Worm (Caenorhabditis elegans) whole organism, L4 larva: ENCODE data around the gene Y57G11C.1147.

Experiments
- D1046.2 ChIP-seq: fragments of 200-800 bp; sonication (Bioruptor generic); IDR thresholded peaks from 2 replicates; pipeline ENCODE4 v1.3.6; 2022; ENCODE audit warnings: missing genetic modification characterization, missing compliant biosample characterization
- T26A8.4 ChIP-seq: fragments of 200-800 bp; sonication (Bioruptor generic); IDR thresholded peaks from 2 replicates; pipeline ENCODE4 v1.3.6; 2022; ENCODE audit warnings: missing genetic modification characterization, missing compliant biosample characterization
- ZK337.2 ChIP-seq: fragments of 200-800 bp; sonication (Bioruptor generic); IDR thresholded peaks from 2 replicates; pipeline ENCODE4 v1.3.6; 2022; ENCODE audit warnings: missing genetic modification reagents, missing genetic modification characterization, missing compliant biosample characterization
- aha-1 ChIP-seq: fragments of 150-350 bp; peaks from one replicate; lab custom pipeline; 2014; ENCODE audit warnings: missing biosample characterization, missing genetic modification characterization
- ama-1 ChIP-seq: fragments of 150-350 bp; optimal IDR thresholded peaks from 2 replicates; lab custom pipeline; 2014; ENCODE audit warnings: inconsistent platforms, mixed read lengths
- ceh-44 ChIP-seq: fragments of 200-800 bp; sonication (Bioruptor generic); IDR thresholded peaks from 2 replicates; pipeline ENCODE4 v1.3.6; 2022; ENCODE audit warnings: missing genetic modification reagents, missing genetic modification characterization, missing compliant biosample characterization
- daf-12 ChIP-seq: fragments of 150-350 bp; optimal IDR thresholded peaks from 2 replicates; lab custom pipeline; 2014; ENCODE audit warnings: missing biosample characterization, missing genetic modification reagents, missing genetic modification characterization
- daf-16 ChIP-seq, 3 experiments: sonication (generic microtip); optimal IDR thresholded peaks; 2 replicates each; lab custom pipeline; 2016 to 2017; ENCODE audit warnings: missing genetic modification characterization in 3 of 3, missing genetic modification reagents in 3 of 3, mild to moderate bottlenecking in 2 of 3, missing compliant biosample characterization in 2 of 3, missing biosample characterization in 1 of 3, moderate library complexity in 1 of 3
- daf-8 ChIP-seq: fragments of 200-800 bp; sonication (Bioruptor generic); IDR thresholded peaks from 2 replicates; pipeline ENCODE4 v1.3.6; 2022; ENCODE audit warnings: missing genetic modification characterization, missing compliant biosample characterization
- dpl-1 ChIP-seq: fragments of 150-350 bp; optimal IDR thresholded peaks from 2 replicates; lab custom pipeline; 2014; ENCODE audit warnings: missing biosample characterization, missing genetic modification reagents, missing genetic modification characterization
- dve-1 ChIP-seq: sonication (generic microtip); optimal IDR thresholded peaks from 2 replicates; lab custom pipeline; 2017; ENCODE audit warnings: antibody characterized with exemption, mild to moderate bottlenecking, missing genetic modification characterization, missing compliant biosample characterization; ENCODE audit not compliant: insufficient read depth
- gei-8 ChIP-seq: fragments of 200-800 bp; sonication (Bioruptor generic); optimal IDR thresholded peaks from 2 replicates; lab custom pipeline; 2018; ENCODE audit warnings: mild to moderate bottlenecking, missing genetic modification characterization, missing compliant biosample characterization
- hif-1 ChIP-seq, 2 experiments: sonication (generic microtip); optimal IDR thresholded peaks; 2 replicates each; lab custom pipeline; 2016 to 2017; ENCODE audit warnings: missing compliant biosample characterization in 2 of 2, missing genetic modification characterization in 2 of 2, missing genetic modification reagents in 2 of 2, missing genotype in 2 of 2, mild to moderate bottlenecking in 1 of 2
- hlh-30 ChIP-seq: sonication (generic microtip); optimal IDR thresholded peaks from 2 replicates; lab custom pipeline; 2017; ENCODE audit warnings: antibody characterized with exemption, mild to moderate bottlenecking, missing genetic modification characterization, missing compliant biosample characterization; ENCODE audit not compliant: insufficient read depth
- hmg-1.1 ChIP-seq: fragments of 200-800 bp; sonication (Bioruptor generic); IDR thresholded peaks from 2 replicates; pipeline ENCODE4 v1.3.6; 2022; ENCODE audit warnings: missing genetic modification reagents, missing genetic modification characterization, missing compliant biosample characterization
- lim-7 ChIP-seq: fragments of 200-800 bp; sonication (Bioruptor generic); IDR thresholded peaks from 2 replicates; pipeline ENCODE4 v1.3.6; 2022; ENCODE audit warnings: missing genetic modification characterization, missing compliant biosample characterization
- lin-29 ChIP-seq: fragments of 200-800 bp; sonication (Bioruptor generic); IDR thresholded peaks from 2 replicates; pipeline ENCODE4 v1.3.6; 2022; ENCODE audit warnings: missing genetic modification reagents, missing genetic modification characterization, missing compliant biosample characterization
- lin-38 ChIP-seq: fragments of 200-800 bp; sonication (Bioruptor generic); IDR thresholded peaks from 2 replicates; pipeline ENCODE4 v1.3.6; 2022; ENCODE audit warnings: missing genetic modification reagents, missing genetic modification characterization, missing compliant biosample characterization
- lir-3 ChIP-seq: sonication (generic microtip); optimal IDR thresholded peaks from 2 replicates; lab custom pipeline; 2016; ENCODE audit warnings: mild to moderate bottlenecking, missing genetic modification characterization, missing compliant biosample characterization
- lsy-2 ChIP-seq, 2 experiments: fragments of 150-350 bp in 1 of 2; sonication (generic microtip) in 1 of 2; optimal IDR thresholded peaks; 2 replicates each; lab custom pipeline; 2014 to 2017; ENCODE audit warnings: missing biosample characterization in 2 of 2, missing genetic modification characterization in 2 of 2
- mdt-29 ChIP-seq: fragments of 200-800 bp; sonication (Bioruptor generic); IDR thresholded peaks from 2 replicates; pipeline ENCODE4 v1.3.6; 2022; ENCODE audit warnings: missing genetic modification reagents, missing genetic modification characterization, missing compliant biosample characterization
- mes-2 ChIP-seq: sonication (generic microtip); optimal IDR thresholded peaks from 2 replicates; lab custom pipeline; 2016; ENCODE audit warnings: missing genotype, mild to moderate bottlenecking, missing genetic modification characterization, missing compliant biosample characterization; ENCODE audit not compliant: poor library complexity, severe bottlenecking
- mxl-2 ChIP-seq: fragments of 200-800 bp; sonication (Bioruptor generic); conservative IDR thresholded peaks from 2 replicates; pipeline ENCODE4 v1.3.6; 2022; ENCODE audit warnings: missing genetic modification reagents, missing genetic modification characterization, missing compliant biosample characterization
- nhr-10 ChIP-seq: fragments of 150-350 bp; optimal IDR thresholded peaks from 2 replicates; lab custom pipeline; 2014; ENCODE audit warnings: missing biosample characterization, missing genetic modification characterization
- nhr-11 ChIP-seq: fragments of 150-350 bp; optimal IDR thresholded peaks from 2 replicates; lab custom pipeline; 2014; ENCODE audit warnings: missing biosample characterization, missing genetic modification characterization
- nhr-42 ChIP-seq: fragments of 200-800 bp; sonication (Bioruptor generic); IDR thresholded peaks from 2 replicates; pipeline ENCODE4 v1.3.6; 2022; ENCODE audit warnings: missing genetic modification characterization, missing compliant biosample characterization
- nhr-48 ChIP-seq: sonication (generic microtip); optimal IDR thresholded peaks from 2 replicates; lab custom pipeline; 2016; ENCODE audit warnings: mild to moderate bottlenecking, missing genetic modification characterization, missing compliant biosample characterization
- nhr-6 ChIP-seq: fragments of 150-350 bp; optimal IDR thresholded peaks from 2 replicates; lab custom pipeline; 2014; ENCODE audit warnings: missing biosample characterization, missing genetic modification characterization
- snpc-1.2 ChIP-seq: fragments of 200-800 bp; sonication (Bioruptor generic); IDR thresholded peaks from 2 replicates; pipeline ENCODE4 v1.3.6; 2022; ENCODE audit warnings: missing genetic modification reagents, missing genetic modification characterization, missing compliant biosample characterization
- unc-130 ChIP-seq: sonication (generic microtip); optimal IDR thresholded peaks from 2 replicates; lab custom pipeline; 2016; ENCODE audit warnings: missing genetic modification reagents, missing genetic modification characterization, missing compliant biosample characterization
- zfp-3 ChIP-seq: fragments of 200-800 bp; sonication (Bioruptor generic); conservative IDR thresholded peaks from 2 replicates; pipeline ENCODE4 v1.3.6; 2022; ENCODE audit warnings: missing genetic modification reagents, missing genetic modification characterization, missing compliant biosample characterization
- zip-11 ChIP-seq: fragments of 200-800 bp; sonication (Bioruptor generic); IDR thresholded peaks from 2 replicates; pipeline ENCODE4 v1.3.6; 2022; ENCODE audit warnings: missing genetic modification characterization, missing compliant biosample characterization
- ztf-7 ChIP-seq: fragments of 150-350 bp; optimal IDR thresholded peaks from 2 replicates; lab custom pipeline; 2014; ENCODE audit warnings: missing biosample characterization, missing genetic modification characterization

Gene Y57G11C.1147

ce11 chrIV:14800931-14801330, 3.6 kb upstream of the Y57G11C.1147 start (continued):
- TF ChIP-seq lir-3 (tag; lab: Kevin White, UChicago) (no peak), hif-1 (tag; optimal IDR thresholded peaks at IDR 0.05; lab: Kevin White, UChicago) (no peak), mdt-29 (GFP tag; lab: Robert Waterston, UW) (no peak)

ce11 chrIV:14799186-14799585, 1.9 kb upstream of the Y57G11C.1147 start, which contains the start of gene Y57G11C.14:
Y57G11C.14 (plus strand) TSS chrIV:14799311.
- TF ChIP-seq T26A8.4 (GFP tag; lab: Robert Waterston, UW), result 0 out of 2 replicates have a peak, but pooled peaks have one; percentile 27
- no peak for TF ChIP-seq nhr-48 (tag; lab: Kevin White, UChicago)
- 0 out of 2 replicates have a peak, but pooled peaks have one; percentile 11 for TF ChIP-seq nhr-42 (GFP tag; lab: Robert Waterston, UW)
- TF ChIP-seq lin-29 (GFP tag; lab: Robert Waterston, UW), result no peak
- no peak for TF ChIP-seq zfp-3 (GFP tag; lab: Robert Waterston, UW)
- no peak for TF ChIP-seq gei-8 (GFP tag; lab: Kevin White, UChicago)
- no peak for TF ChIP-seq nhr-10 (tag; lab: Kevin White, UChicago)
- no peak for TF ChIP-seq daf-8 (GFP tag; lab: Robert Waterston, UW)
- TF ChIP-seq snpc-1.2 (GFP tag; lab: Robert Waterston, UW), result peak; percentile 60; the same call in 1 of the 2 replicates
- TF ChIP-seq hif-1 (tag; optimal IDR thresholded peaks at IDR 0.05; lab: Kevin White, UChicago), result no peak
- TF ChIP-seq nhr-11, result no peak
- no peak for TF ChIP-seq unc-130 (GFP tag; lab: Kevin White, UChicago)
- TF ChIP-seq mes-2 (tag; lab: Kevin White, UChicago), result no peak
- peak; percentile 41 for TF ChIP-seq lin-38 (GFP tag; lab: Robert Waterston, UW)
- TF ChIP-seq D1046.2 (GFP tag; lab: Robert Waterston, UW), result 0 out of 2 replicates have a peak, but pooled peaks have one; percentile 47
- TF ChIP-seq daf-12 (tag; lab: Kevin White, UChicago), result no peak

ce11 chrIV:14797849-14798248, 535 bp upstream of the Y57G11C.1147 start, which contains the start of gene arl-8:
arl-8 (plus strand) TSS chrIV:14798149.
- 0 out of 2 replicates have a peak, but pooled peaks have one; percentile 0 for TF ChIP-seq hmg-1.1 (GFP tag; lab: Robert Waterston, UW)
- no peak for TF ChIP-seq lim-7 (GFP tag; lab: Robert Waterston, UW)
- TF ChIP-seq, all 104 proteins: peak for 1

ce11 chrIV:14795918-14796488, 1.3 kb downstream of the Y57G11C.1147 start, which contains the start of gene coq-3:
coq-3 (minus strand) TSS chrIV:14796324.
- TF ChIP-seq zip-11 (GFP tag; lab: Robert Waterston, UW) (no peak), aha-1 (tag; lab: Kevin White, UChicago) (peak; percentile 85), ama-1 (lab: Kevin White, UChicago) (peak; percentile 29), mes-2 (tag; lab: Kevin White, UChicago) (peak; percentile 28), dve-1 (peak; percentile 13), mxl-2 (GFP tag; lab: Robert Waterston, UW) (no peak), lim-7 (GFP tag; lab: Robert Waterston, UW) (0 out of 2 replicates have a peak, but pooled peaks have one; percentile 25), dpl-1 (GFP tag; lab: Kevin White, UChicago) (no peak), ztf-7 (tag; lab: Kevin White, UChicago) (no peak), nhr-6 (tag; lab: Kevin White, UChicago) (no peak), nhr-42 (GFP tag; lab: Robert Waterston, UW) (no peak), T26A8.4 (GFP tag; lab: Robert Waterston, UW) (0 out of 2 replicates have a peak, but pooled peaks have one; percentile 22), lin-38 (GFP tag; lab: Robert Waterston, UW) (peak; percentile 23; the same call in 1 of the 2 replicates), ceh-44 (GFP tag; lab: Robert Waterston, UW) (no peak), lsy-2 (tag; optimal IDR thresholded peaks at IDR 0.05; lab: Kevin White, UChicago) (peak in 1 of 2 experiments; percentile 12), daf-16 (GFP tag; optimal IDR thresholded peaks at IDR 0.05; lab: Kevin White, UChicago) (no peak), daf-16 (tag; optimal IDR thresholded peaks at IDR 0.05; lab: Kevin White, UChicago) (no peak), hlh-30 (tag; lab: Kevin White, UChicago) (no peak), ZK337.2 (GFP tag; lab: Robert Waterston, UW) (no peak), zfp-3 (GFP tag; lab: Robert Waterston, UW) (0 out of 2 replicates have a peak, but pooled peaks have one; percentile 12)
